Worm (Caenorhabditis elegans) whole organism, early embryonic: ENCODE results near the gene tomm-7.

Experiments
- aly-1 ChIP-seq: sonication (generic microtip); optimal IDR thresholded peaks from 2 replicates; lab custom pipeline; 2016; ENCODE audit warnings: missing genetic modification characterization, missing compliant biosample characterization
- ama-1 ChIP-seq: fragments of 150-350 bp; optimal IDR thresholded peaks from 2 replicates; lab custom pipeline; 2014
- ceh-13 ChIP-seq: fragments of 200-800 bp; sonication (Bioruptor generic); optimal IDR thresholded peaks from 2 replicates; lab custom pipeline; 2018; ENCODE audit warnings: mild to moderate bottlenecking, missing genetic modification characterization, missing compliant biosample characterization
- ets-7 ChIP-seq: sonication (generic microtip); optimal IDR thresholded peaks from 2 replicates; lab custom pipeline; 2016; ENCODE audit warnings: missing genotype, missing genetic modification characterization, missing compliant biosample characterization
- hmbx-1 ChIP-seq: sonication (generic microtip); optimal IDR thresholded peaks from 2 replicates; lab custom pipeline; 2016; ENCODE audit warnings: mild to moderate bottlenecking, missing genetic modification characterization, missing compliant biosample characterization
- pes-1 ChIP-seq: fragments of 200-800 bp; sonication (Bioruptor generic); IDR thresholded peaks from 2 replicates; pipeline ENCODE4 v1.3.6; 2022; ENCODE audit warnings: missing genetic modification reagents, missing genetic modification characterization, missing compliant biosample characterization

- TF ChIP-seq ama-1 (no peak), aly-1 (tag; lab: Kevin White, UChicago) (no peak), ets-7 (tag; lab: Kevin White, UChicago) (no peak), ceh-13 (GFP tag; lab: Kevin White, UChicago) (no peak), pes-1 (no peak), hmbx-1 (tag; lab: Kevin White, UChicago) (no peak)
These were observed 26.9 kb upstream of the tomm-7 start for ce11 chrIII:7832473-7832872.
